Worm (Caenorhabditis elegans) whole organism, midembryonic: ENCODE results near the gene Y45G5AM.5.
A peak's percentile ranks its signal among the peaks of the same experiment; 100 is the strongest.

Experiments used
- med-1 ChIP-seq: sonication (generic microtip); optimal IDR thresholded peaks from 2 replicates; lab custom pipeline; 2017; ENCODE audit warnings: missing genetic modification characterization, mild to moderate bottlenecking, missing compliant biosample characterization, antibody characterized with exemption, missing genetic modification reagents; ENCODE audit not compliant: insufficient read depth
- tab-1 ChIP-seq: fragments of 200-800 bp; sonication (Bioruptor generic); IDR thresholded peaks from 2 replicates; pipeline ENCODE4 v1.3.6; 2022; ENCODE audit warnings: missing genetic modification characterization, missing compliant biosample characterization

ce11 chrV:4151400-4151799 lies 8.8 kb upstream of the Y45G5AM.5 start:
- peak; percentile 47; the same call in 1 of the 2 replicates for TF ChIP-seq tab-1 (GFP tag; lab: Robert Waterston, UW)
- no peak for TF ChIP-seq med-1 (GFP tag; lab: Kevin White, UChicago)
